Worm (Caenorhabditis elegans) whole organism, L4 larva: ENCODE results near the gene tmem-184.

Experiments used
- ama-1 ChIP-seq: fragments of 150-350 bp; optimal IDR thresholded peaks from 2 replicates; lab custom pipeline; 2014; ENCODE audit warnings: inconsistent platforms, mixed read lengths
- ceh-62 ChIP-seq: sonication (generic microtip); optimal IDR thresholded peaks from 2 replicates; lab custom pipeline; 2017; ENCODE audit warnings: missing biosample characterization, missing genetic modification characterization
- ces-1 ChIP-seq: fragments of 150-350 bp; sonication (generic microtip); optimal IDR thresholded peaks from 4 replicates; lab custom pipeline; 2014; ENCODE audit warnings: missing biosample characterization, missing genetic modification reagents, missing genetic modification characterization
- ctbp-1 ChIP-seq: fragments of 200-800 bp; sonication (Bioruptor generic); IDR thresholded peaks from 2 replicates; pipeline ENCODE4 v1.3.6; 2022; ENCODE audit warnings: missing genetic modification reagents, missing genetic modification characterization, missing compliant biosample characterization
- dmd-8 ChIP-seq: fragments of 200-800 bp; sonication (Bioruptor generic); IDR thresholded peaks from 2 replicates; pipeline ENCODE4 v1.3.6; 2022; ENCODE audit warnings: missing genetic modification characterization, missing compliant biosample characterization
- lin-29 ChIP-seq: fragments of 200-800 bp; sonication (Bioruptor generic); IDR thresholded peaks from 2 replicates; pipeline ENCODE4 v1.3.6; 2022; ENCODE audit warnings: missing genetic modification reagents, missing genetic modification characterization, missing compliant biosample characterization
- lin-39 ChIP-seq: fragments of 150-350 bp; optimal IDR thresholded peaks from 2 replicates; lab custom pipeline; 2014; ENCODE audit warnings: missing biosample characterization, missing genetic modification reagents, missing genetic modification characterization
- mxl-2 ChIP-seq: fragments of 200-800 bp; sonication (Bioruptor generic); conservative IDR thresholded peaks from 2 replicates; pipeline ENCODE4 v1.3.6; 2022; ENCODE audit warnings: missing genetic modification reagents, missing genetic modification characterization, missing compliant biosample characterization
- nhr-11 ChIP-seq: fragments of 150-350 bp; optimal IDR thresholded peaks from 2 replicates; lab custom pipeline; 2014; ENCODE audit warnings: missing biosample characterization, missing genetic modification characterization
- nhr-25 ChIP-seq: sonication (generic microtip); optimal IDR thresholded peaks from 2 replicates; lab custom pipeline; 2017; ENCODE audit warnings: missing genetic modification characterization, mild to moderate bottlenecking, missing compliant biosample characterization, antibody characterized with exemption, moderate library complexity, borderline replicate concordance; ENCODE audit not compliant: insufficient read depth
- nhr-41 ChIP-seq: fragments of 200-800 bp; sonication (Bioruptor generic); IDR thresholded peaks from 2 replicates; pipeline ENCODE4 v1.3.6; 2022; ENCODE audit warnings: missing genetic modification reagents, missing genetic modification characterization, missing compliant biosample characterization
- nhr-77 ChIP-seq: fragments of 150-350 bp; optimal IDR thresholded peaks from 2 replicates; lab custom pipeline; 2014; ENCODE audit warnings: missing biosample characterization, missing genetic modification characterization
- unc-62 ChIP-seq, 3 experiments: fragments of 150-350 bp in 1 of 3; sonication (generic microtip); optimal IDR thresholded peaks in 2 of 3; peaks in 1 of 3; 1 replicate in 1 of 3; 2 replicates in 2 of 3; lab custom pipeline; 2014 to 2017; ENCODE audit warnings: missing biosample characterization in 3 of 3, missing genetic modification characterization in 3 of 3, missing genetic modification reagents in 3 of 3, missing genotype in 1 of 3
- zag-1 ChIP-seq: fragments of 150-350 bp; optimal IDR thresholded peaks from 2 replicates; lab custom pipeline; 2014; ENCODE audit warnings: missing biosample characterization, missing genetic modification characterization

Gene tmem-184

ce11 chrX:14659454-14659853 lies 47.2 kb downstream of the tmem-184 start:
- TF ChIP-seq nhr-25 (no peak), ctbp-1 (GFP tag; lab: Robert Waterston, UW) (no peak), nhr-77 (tag; lab: Kevin White, UChicago) (no peak), nhr-41 (GFP tag; lab: Robert Waterston, UW) (no peak), ama-1 (lab: Kevin White, UChicago) (no peak), nhr-11 (no peak)

DNA sequence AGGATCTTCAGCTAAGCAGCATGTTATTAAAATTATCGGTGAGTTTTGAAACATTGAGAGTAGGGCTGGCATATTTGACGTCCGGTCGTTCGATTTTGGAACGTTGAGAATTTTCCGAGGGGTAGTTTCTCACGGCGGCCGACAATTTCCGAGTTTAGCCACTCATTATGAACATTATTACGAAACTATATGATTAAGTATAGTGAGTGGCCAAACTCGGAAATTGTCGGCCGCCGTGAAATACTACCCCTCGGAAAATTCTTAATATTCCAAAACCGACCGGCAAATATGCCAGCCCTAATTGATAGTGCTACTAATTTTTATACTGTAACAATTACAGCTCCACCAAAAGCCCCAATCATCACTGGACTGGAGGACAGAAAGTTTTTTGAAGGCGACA lies 49.2 kb downstream of the tmem-184 start:
- no peak for TF ChIP-seq ces-1 (GFP tag; lab: Kevin White, UChicago)
- TF ChIP-seq mxl-2 (GFP tag; lab: Robert Waterston, UW), result no peak
- no peak for TF ChIP-seq ceh-62 (tag; lab: Kevin White, UChicago)
- TF ChIP-seq lin-39 (tag; lab: Kevin White, UChicago), result no peak
- no peak for TF ChIP-seq lin-29 (GFP tag; lab: Robert Waterston, UW)
- TF ChIP-seq zag-1 (tag; lab: Kevin White, UChicago), result no peak

DNA sequence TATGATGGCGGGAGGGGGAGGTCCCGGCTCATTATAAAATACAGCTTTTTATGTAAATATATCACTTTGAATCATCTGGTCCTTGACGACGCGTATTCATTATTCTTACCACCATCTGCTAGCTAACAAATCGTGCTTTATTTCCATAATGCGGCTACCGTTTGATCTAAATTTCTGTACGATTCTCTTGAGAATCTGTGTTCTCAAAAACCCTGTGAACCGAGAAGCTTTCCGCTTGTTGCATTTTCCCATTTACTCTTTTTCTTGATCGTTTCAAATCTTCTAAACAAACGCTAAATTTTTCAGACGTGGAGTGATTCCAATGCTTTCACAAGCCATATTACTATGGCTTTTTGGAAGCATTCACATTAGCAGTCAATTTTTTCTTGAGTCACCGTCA lies 52.0 kb downstream of the tmem-184 start, which contains the start of gene syg-2:
Gene syg-2 (plus strand): TSS at position 301 of the 400 bp plus-strand sequence.
- TF ChIP-seq dmd-8 (GFP tag; lab: Robert Waterston, UW) (no peak), unc-62 (GFP tag; optimal IDR thresholded peaks at IDR 0.05 in 1 of 2; lab: Kevin White, UChicago) (peak in 1 of 2 experiments; percentile 89), unc-62 (tag; optimal IDR thresholded peaks at IDR 0.05; lab: Kevin White, UChicago) (no peak)
